Fruit fly (Drosophila melanogaster): Measurements from ENCODE around the gene CG17841.

- TF ChIP-seq CTCF (optimal IDR thresholded peaks at IDR 0.05): no peak
- no peak for TF ChIP-seq CG8478 (optimal IDR thresholded peaks at IDR 0.05)
Observed at dm6 chrX:10365748-10366415, 2.0 kb upstream of the CG17841 start.

Data from S2 (cell line).